Worm (Caenorhabditis elegans) whole organism, early embryonic: ENCODE measurements around the gene srdh-1.

Experiments used
- B0310.2 ChIP-seq: sonication (generic microtip); optimal IDR thresholded peaks from 2 replicates; lab custom pipeline; 2016; ENCODE audit warnings: mild to moderate bottlenecking, missing genetic modification characterization, missing compliant biosample characterization
- aly-1 ChIP-seq: sonication (generic microtip); optimal IDR thresholded peaks from 2 replicates; lab custom pipeline; 2016; ENCODE audit warnings: missing genetic modification characterization, missing compliant biosample characterization
- ama-1 ChIP-seq: fragments of 150-350 bp; optimal IDR thresholded peaks from 2 replicates; lab custom pipeline; 2014
- ceh-13 ChIP-seq: fragments of 200-800 bp; sonication (Bioruptor generic); optimal IDR thresholded peaks from 2 replicates; lab custom pipeline; 2018; ENCODE audit warnings: mild to moderate bottlenecking, missing genetic modification characterization, missing compliant biosample characterization
- ceh-36 ChIP-seq: sonication (generic microtip); optimal IDR thresholded peaks from 2 replicates; lab custom pipeline; 2016; ENCODE audit warnings: missing genetic modification characterization, inconsistent platforms, missing compliant biosample characterization
- ets-7 ChIP-seq: sonication (generic microtip); optimal IDR thresholded peaks from 2 replicates; lab custom pipeline; 2016; ENCODE audit warnings: missing genotype, missing genetic modification characterization, missing compliant biosample characterization
- hmg-4 ChIP-seq: fragments of 200-800 bp; sonication (Bioruptor generic); optimal IDR thresholded peaks from 2 replicates; lab custom pipeline; 2018; ENCODE audit warnings: mild to moderate bottlenecking, missing genetic modification characterization, missing compliant biosample characterization
- pes-1 ChIP-seq: fragments of 200-800 bp; sonication (Bioruptor generic); IDR thresholded peaks from 2 replicates; pipeline ENCODE4 v1.3.6; 2022; ENCODE audit warnings: missing genetic modification reagents, missing genetic modification characterization, missing compliant biosample characterization
- sea-1 ChIP-seq: fragments of 200-800 bp; sonication (Bioruptor generic); conservative IDR thresholded peaks from 2 replicates; pipeline ENCODE4 v1.3.6; 2022; ENCODE audit warnings: missing genetic modification characterization, missing compliant biosample characterization
- tbx-37 ChIP-seq: fragments of 200-800 bp; sonication (Bioruptor generic); conservative IDR thresholded peaks from 2 replicates; pipeline ENCODE4 v1.3.6; 2022; ENCODE audit warnings: missing genetic modification reagents, missing genetic modification characterization, missing compliant biosample characterization
- tra-4 ChIP-seq: sonication (generic microtip); optimal IDR thresholded peaks from 2 replicates; lab custom pipeline; 2017; ENCODE audit warnings: missing genetic modification characterization, missing compliant biosample characterization

- TF ChIP-seq ama-1 (lab: Kevin White, UChicago) (no peak), ets-7 (no peak), pes-1 (GFP tag; lab: Robert Waterston, UW) (no peak), ceh-13 (no peak), tra-4 (tag; lab: Kevin White, UChicago) (no peak), B0310.2 (tag; lab: Kevin White, UChicago) (no peak), ceh-36 (no peak), tbx-37 (GFP tag; lab: Robert Waterston, UW) (no peak), aly-1 (tag; lab: Kevin White, UChicago) (no peak), sea-1 (GFP tag; lab: Robert Waterston, UW) (no peak), hmg-4 (GFP tag; lab: Kevin White, UChicago) (no peak)
Observed at ce11 chrII:8238155-8238554, 26.3 kb upstream of the srdh-1 start, which contains the start of gene nlp-5.
